Fruit fly (Drosophila melanogaster): Measurements from ENCODE around the gene Prosalpha4T1.

DNA sequence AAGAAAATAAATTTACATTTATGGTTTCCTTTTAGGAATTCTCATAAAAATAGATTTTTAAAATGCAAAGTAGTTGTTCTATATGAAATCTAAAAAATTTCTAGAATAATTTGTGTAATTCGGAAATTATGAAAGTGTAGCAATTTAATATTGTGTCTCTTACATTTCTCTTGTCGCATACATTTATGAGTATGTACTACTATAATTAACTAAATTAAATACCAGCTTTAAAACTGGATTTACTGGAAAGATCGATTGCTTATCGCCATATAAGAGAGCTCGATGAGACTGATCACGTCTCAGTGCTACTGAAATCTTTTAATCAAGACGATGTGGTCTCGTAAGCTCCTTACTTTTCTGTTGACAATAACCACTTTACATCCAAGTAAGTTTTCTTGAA lies 17.5 kb downstream of the Prosalpha4T1 start, which contains the start of gene CG31205:
- no peak for TF ChIP-seq ttk (optimal IDR thresholded peaks at IDR 0.05)
- no peak for TF ChIP-seq psq (optimal IDR thresholded peaks at IDR 0.05)
- TF ChIP-seq h (optimal IDR thresholded peaks at IDR 0.05) = no peak

Data from Kc167 (cell line).